Fruit fly (Drosophila melanogaster) Kc167 (cell line): ENCODE data around the gene MEP-1.

Experiments
- Myc ChIP-seq: fragments of >200 bp; optimal IDR thresholded peaks from 2 replicates; lab custom pipeline; 2017; ENCODE audit warnings: missing external identifiers
- Sin3A ChIP-seq: fragments of >200 bp; optimal IDR thresholded peaks from 2 replicates; lab custom pipeline; 2018; ENCODE audit warnings: missing external identifiers
- h ChIP-seq: fragments of >200 bp; optimal IDR thresholded peaks from 3 replicates; lab custom pipeline; 2018; ENCODE audit warnings: missing external identifiers
- insv ChIP-seq: fragments of >200 bp; optimal IDR thresholded peaks from 3 replicates; lab custom pipeline; 2018; ENCODE audit warnings: missing external identifiers
- psq ChIP-seq: fragments of >200 bp; optimal IDR thresholded peaks from 2 replicates; lab custom pipeline; 2017; ENCODE audit warnings: missing external identifiers
- ttk ChIP-seq: sonication (Bioruptor generic); optimal IDR thresholded peaks from 2 replicates; lab custom pipeline; 2017; ENCODE audit warnings: missing external identifiers

dm6 chr3L:2590764-2591309 lies 40.7 kb upstream of the MEP-1 start:
- no peak for TF ChIP-seq ttk (lab: Kevin White, UChicago)
- no peak for TF ChIP-seq h
- TF ChIP-seq psq (lab: Kevin White, UChicago), result no peak
- no peak for TF ChIP-seq Sin3A (lab: Kevin White, UChicago)
- no peak for TF ChIP-seq Myc (lab: Kevin White, UChicago)
- TF ChIP-seq insv (lab: Kevin White, UChicago), result no peak
